Worm (Caenorhabditis elegans) whole organism, L3 larva: Measurements from ENCODE around the gene ZK287.9.

Experiments
- R02D3.7 ChIP-seq: fragments of 150-350 bp; optimal IDR thresholded peaks from 2 replicates; lab custom pipeline; 2014; ENCODE audit warnings: missing biosample characterization, missing genetic modification characterization
- ZK546.5 ChIP-seq: sonication (generic microtip); optimal IDR thresholded peaks from 2 replicates; lab custom pipeline; 2017; ENCODE audit warnings: missing biosample characterization, missing genetic modification characterization
- aly-2 ChIP-seq: fragments of 150-350 bp; optimal IDR thresholded peaks from 2 replicates; lab custom pipeline; 2014; ENCODE audit warnings: missing biosample characterization, missing genetic modification characterization
- ama-1 ChIP-seq: fragments of 150-350 bp; optimal IDR thresholded peaks from 2 replicates; lab custom pipeline; 2018
- ceh-16 ChIP-seq: sonication (generic microtip); optimal IDR thresholded peaks from 2 replicates; lab custom pipeline; 2017; ENCODE audit warnings: missing biosample characterization, missing genetic modification characterization
- ceh-28 ChIP-seq: fragments of 150-350 bp; optimal IDR thresholded peaks from 2 replicates; lab custom pipeline; 2014; ENCODE audit warnings: missing biosample characterization, missing genetic modification reagents, missing genetic modification characterization
- ceh-82 ChIP-seq: fragments of 150-350 bp; optimal IDR thresholded peaks from 2 replicates; lab custom pipeline; 2014; ENCODE audit warnings: missing biosample characterization, missing genetic modification characterization
- ceh-9 ChIP-seq: sonication (generic microtip); optimal IDR thresholded peaks from 2 replicates; lab custom pipeline; 2018; ENCODE audit warnings: missing biosample characterization, missing genetic modification characterization
- daf-12 ChIP-seq: fragments of 150-350 bp; optimal IDR thresholded peaks from 2 replicates; lab custom pipeline; 2014; ENCODE audit warnings: missing biosample characterization, missing genetic modification reagents, missing genetic modification characterization
- egl-27 ChIP-seq: sonication (generic microtip); optimal IDR thresholded peaks from 4 replicates; lab custom pipeline; 2017; ENCODE audit warnings: missing biosample characterization, missing genetic modification reagents, missing genetic modification characterization
- egl-5 ChIP-seq: fragments of 150-350 bp; optimal IDR thresholded peaks from 2 replicates; lab custom pipeline; 2017; ENCODE audit warnings: missing biosample characterization, missing genetic modification reagents, missing genetic modification characterization, inconsistent platforms
- elt-1 ChIP-seq: fragments of 150-350 bp; optimal IDR thresholded peaks from 2 replicates; lab custom pipeline; 2014; ENCODE audit warnings: missing biosample characterization, missing genetic modification characterization
- elt-2 ChIP-seq: sonication (generic microtip); optimal IDR thresholded peaks from 2 replicates; lab custom pipeline; 2016; ENCODE audit warnings: missing genetic modification reagents, mild to moderate bottlenecking, missing genetic modification characterization, missing compliant biosample characterization
- elt-3 ChIP-seq, 3 experiments: fragments of 150-350 bp in 1 of 3; sonication (generic microtip) in 2 of 3; optimal IDR thresholded peaks; 2 replicates in 2 of 3; 4 replicates in 1 of 3; lab custom pipeline; 2014 to 2017; ENCODE audit warnings: missing biosample characterization in 3 of 3, missing genetic modification characterization in 3 of 3
- eor-1 ChIP-seq, 2 experiments: fragments of 150-350 bp; optimal IDR thresholded peaks; 2 replicates each; lab custom pipeline; 2014 to 2018; ENCODE audit warnings: missing biosample characterization in 2 of 2, missing genetic modification characterization in 2 of 2
- fkh-10 ChIP-seq: sonication (generic microtip); optimal IDR thresholded peaks from 2 replicates; lab custom pipeline; 2017; ENCODE audit warnings: missing biosample characterization, missing genetic modification reagents, missing genetic modification characterization
- fkh-2 ChIP-seq: fragments of 150-350 bp; optimal IDR thresholded peaks from 2 replicates; lab custom pipeline; 2014; ENCODE audit warnings: missing biosample characterization, missing genetic modification reagents, missing genetic modification characterization
- fos-1 ChIP-seq: fragments of 150-350 bp; optimal IDR thresholded peaks from 2 replicates; lab custom pipeline; 2014; ENCODE audit warnings: missing biosample characterization, missing genetic modification characterization
- hmg-11 ChIP-seq: sonication (generic microtip); optimal IDR thresholded peaks from 2 replicates; lab custom pipeline; 2016; ENCODE audit warnings: missing genetic modification characterization, missing compliant biosample characterization
- jun-1 ChIP-seq: fragments of 150-350 bp; optimal IDR thresholded peaks from 2 replicates; lab custom pipeline; 2014; ENCODE audit warnings: missing biosample characterization, missing genetic modification reagents, missing genetic modification characterization
- lin-15B ChIP-seq: fragments of 150-350 bp; optimal IDR thresholded peaks from 2 replicates; lab custom pipeline; 2014; ENCODE audit warnings: missing biosample characterization, missing genetic modification characterization
- lin-39 ChIP-seq: fragments of 150-350 bp; optimal IDR thresholded peaks from 2 replicates; lab custom pipeline; 2018; ENCODE audit warnings: missing biosample characterization, missing genetic modification reagents, missing genetic modification characterization
- lsy-12 ChIP-seq: sonication (generic microtip); optimal IDR thresholded peaks from 2 replicates; lab custom pipeline; 2016; ENCODE audit warnings: mild to moderate bottlenecking, missing genetic modification characterization, missing compliant biosample characterization
- mdl-1 ChIP-seq: fragments of 150-350 bp; optimal IDR thresholded peaks from 2 replicates; lab custom pipeline; 2014; ENCODE audit warnings: missing biosample characterization, missing genetic modification characterization
- mml-1 ChIP-seq: fragments of 150-350 bp; sonication (generic microtip); optimal IDR thresholded peaks from 3 replicates; lab custom pipeline; 2014; ENCODE audit warnings: missing biosample characterization, missing genetic modification characterization
- nfya-1 ChIP-seq: sonication (generic microtip); optimal IDR thresholded peaks from 2 replicates; lab custom pipeline; 2017; ENCODE audit warnings: missing genetic modification characterization, mild to moderate bottlenecking, missing compliant biosample characterization, antibody characterized with exemption, moderate library complexity; ENCODE audit not compliant: insufficient read depth
- nhr-11 ChIP-seq: fragments of 150-350 bp; optimal IDR thresholded peaks from 2 replicates; lab custom pipeline; 2014; ENCODE audit warnings: missing biosample characterization, missing genetic modification characterization
- nhr-12 ChIP-seq: fragments of 150-350 bp; optimal IDR thresholded peaks from 2 replicates; lab custom pipeline; 2014; ENCODE audit warnings: missing biosample characterization, missing genetic modification characterization
- nhr-23 ChIP-seq: fragments of 150-350 bp; optimal IDR thresholded peaks from 2 replicates; lab custom pipeline; 2014; ENCODE audit warnings: missing biosample characterization, missing genetic modification reagents, missing genetic modification characterization
- nhr-237 ChIP-seq: fragments of 150-350 bp; optimal IDR thresholded peaks from 2 replicates; lab custom pipeline; 2014; ENCODE audit warnings: missing biosample characterization, missing genetic modification characterization
- nhr-25 ChIP-seq: sonication (generic microtip); optimal IDR thresholded peaks from 2 replicates; lab custom pipeline; 2017; ENCODE audit warnings: missing biosample characterization, missing genetic modification characterization
- nhr-28 ChIP-seq: fragments of 150-350 bp; optimal IDR thresholded peaks from 2 replicates; lab custom pipeline; 2014; ENCODE audit warnings: missing biosample characterization, missing genetic modification characterization
- nhr-43 ChIP-seq: sonication (generic microtip); optimal IDR thresholded peaks from 2 replicates; lab custom pipeline; 2016; ENCODE audit warnings: mild to moderate bottlenecking, missing genetic modification characterization, missing compliant biosample characterization; ENCODE audit not compliant: poor library complexity, severe bottlenecking
- nhr-67 ChIP-seq: fragments of 150-350 bp; optimal IDR thresholded peaks from 2 replicates; lab custom pipeline; 2014; ENCODE audit warnings: missing biosample characterization, missing genetic modification characterization
- nhr-76 ChIP-seq: fragments of 150-350 bp; sonication (generic microtip); optimal IDR thresholded peaks from 5 replicates; lab custom pipeline; 2014; ENCODE audit warnings: missing biosample characterization, missing genetic modification characterization
- nhr-77 ChIP-seq: fragments of 150-350 bp; optimal IDR thresholded peaks from 2 replicates; lab custom pipeline; 2014; ENCODE audit warnings: missing biosample characterization, missing genetic modification characterization
- pha-4 ChIP-seq: fragments of 150-350 bp; optimal IDR thresholded peaks from 2 replicates; lab custom pipeline; 2014; ENCODE audit warnings: missing biosample characterization, missing genetic modification reagents, missing genetic modification characterization
- pqm-1 ChIP-seq: fragments of 150-350 bp; optimal IDR thresholded peaks from 2 replicates; lab custom pipeline; 2017; ENCODE audit warnings: missing biosample characterization, missing genetic modification characterization, inconsistent platforms
- sea-2 ChIP-seq: fragments of 150-350 bp; sonication (generic microtip); optimal IDR thresholded peaks from 4 replicates; lab custom pipeline; 2014; ENCODE audit warnings: missing biosample characterization, missing genetic modification reagents, missing genetic modification characterization
- skn-1 ChIP-seq: fragments of 150-350 bp; optimal IDR thresholded peaks from 2 replicates; lab custom pipeline; 2014; ENCODE audit warnings: missing biosample characterization, missing genetic modification characterization
- snpc-4 ChIP-seq: fragments of 150-350 bp; optimal IDR thresholded peaks from 2 replicates; lab custom pipeline; 2014; ENCODE audit warnings: missing biosample characterization, missing genetic modification characterization
- tbx-2 ChIP-seq: sonication (generic microtip); optimal IDR thresholded peaks from 2 replicates; lab custom pipeline; 2016; ENCODE audit warnings: mild to moderate bottlenecking, missing genetic modification characterization, missing compliant biosample characterization
- unc-39 ChIP-seq: sonication (generic microtip); optimal IDR thresholded peaks from 4 replicates; lab custom pipeline; 2017; ENCODE audit warnings: missing biosample characterization, missing genetic modification characterization
- unc-62 ChIP-seq: fragments of 150-350 bp; sonication (generic microtip); optimal IDR thresholded peaks from 4 replicates; lab custom pipeline; 2014; ENCODE audit warnings: missing biosample characterization, missing genetic modification reagents, missing genetic modification characterization
- zag-1 ChIP-seq: fragments of 150-350 bp; optimal IDR thresholded peaks from 2 replicates; lab custom pipeline; 2014; ENCODE audit warnings: missing biosample characterization, missing genetic modification characterization
- ztf-11 ChIP-seq: fragments of 150-350 bp; optimal IDR thresholded peaks from 2 replicates; lab custom pipeline; 2014; ENCODE audit warnings: missing biosample characterization, missing genetic modification characterization
- ztf-4 ChIP-seq: fragments of 150-350 bp; optimal IDR thresholded peaks from 2 replicates; lab custom pipeline; 2014; ENCODE audit warnings: missing biosample characterization, missing genetic modification characterization

Gene ZK287.9

ce11 chrV:9692109-9692581, 13.0 kb downstream of the ZK287.9 start, which contains the start of gene ztf-9:
Gene ztf-9 (minus strand): TSS chrV:9692159.
- TF ChIP-seq aly-2 (tag; lab: Kevin White, UChicago) = no peak
- TF ChIP-seq elt-3 (tag; optimal IDR thresholded peaks at IDR 0.05; lab: Kevin White, UChicago) = no peak
- no peak for TF ChIP-seq nhr-11
- TF ChIP-seq R02D3.7 (tag; lab: Kevin White, UChicago) = no peak
- no peak for TF ChIP-seq daf-12 (tag; lab: Kevin White, UChicago)
- TF ChIP-seq fkh-10 (GFP tag; lab: Kevin White, UChicago) = peak; percentile 17
- TF ChIP-seq snpc-4 (tag; lab: Kevin White, UChicago) = peak; percentile 20
- no peak for TF ChIP-seq nhr-25 (tag; lab: Kevin White, UChicago)
- TF ChIP-seq pqm-1 (tag; lab: Kevin White, UChicago) = no peak
- TF ChIP-seq lin-39 (tag; lab: Kevin White, UChicago) = peak; percentile 59
- TF ChIP-seq ceh-9 (tag; lab: Kevin White, UChicago) = no peak
- no peak for TF ChIP-seq lsy-12
- TF ChIP-seq nhr-77 = no peak
- TF ChIP-seq unc-39 (tag; lab: Kevin White, UChicago) = no peak
- TF ChIP-seq eor-1 (tag; optimal IDR thresholded peaks at IDR 0.05; lab: Kevin White, UChicago) = no peak
- peak; percentile 45 for TF ChIP-seq hmg-11 (tag; lab: Kevin White, UChicago)
- peak; percentile 38 for TF ChIP-seq lin-15B
- TF ChIP-seq nhr-43 (tag; lab: Kevin White, UChicago) = no peak
- no peak for TF ChIP-seq nhr-237 (tag; lab: Kevin White, UChicago)
- peak; percentile 43 for TF ChIP-seq elt-2
- no peak for TF ChIP-seq ceh-28
- TF ChIP-seq fkh-2 = no peak
- TF ChIP-seq elt-1 (tag; lab: Kevin White, UChicago) = no peak
- no peak for TF ChIP-seq ztf-4 (tag; lab: Kevin White, UChicago)
- TF ChIP-seq skn-1 (tag; lab: Kevin White, UChicago) = no peak
- TF ChIP-seq egl-5 (tag; lab: Kevin White, UChicago) = peak; percentile 12
- peak; percentile 84 for TF ChIP-seq nfya-1 (tag; lab: Kevin White, UChicago)
- no peak for TF ChIP-seq ceh-16 (tag; lab: Kevin White, UChicago)
- TF ChIP-seq unc-62 = no peak
- no peak for TF ChIP-seq sea-2 (GFP tag; lab: Kevin White, UChicago)
- TF ChIP-seq nhr-28 = no peak
- TF ChIP-seq ztf-11 (tag; lab: Kevin White, UChicago) = no peak
- TF ChIP-seq nhr-67 (tag; lab: Kevin White, UChicago) = no peak
- TF ChIP-seq ZK546.5 (tag; lab: Kevin White, UChicago) = no peak
- no peak for TF ChIP-seq nhr-12 (tag; lab: Kevin White, UChicago)
- no peak for TF ChIP-seq fos-1 (tag; lab: Kevin White, UChicago)
- TF ChIP-seq egl-27 (tag; lab: Kevin White, UChicago) = no peak
- peak; percentile 51 for TF ChIP-seq pha-4
- TF ChIP-seq zag-1 (tag; lab: Kevin White, UChicago) = no peak
- no peak for TF ChIP-seq ceh-82 (tag; lab: Kevin White, UChicago)
- no peak for TF ChIP-seq ama-1 (lab: Kevin White, UChicago)
- no peak for TF ChIP-seq jun-1 (tag; lab: Kevin White, UChicago)
- no peak for TF ChIP-seq nhr-76
- TF ChIP-seq nhr-23 (tag; lab: Kevin White, UChicago) = no peak
- no peak for TF ChIP-seq mdl-1
- no peak for TF ChIP-seq mml-1 (tag; lab: Kevin White, UChicago)
- no peak for TF ChIP-seq tbx-2 (tag; lab: Kevin White, UChicago)
